Fruit fly (Drosophila melanogaster) whole organism: ENCODE data around the gene Tg.

Experiments used
- Dll ChIP-seq: fragments of >200 bp; optimal IDR thresholded peaks from 2 replicates; lab custom pipeline; 2017
- EcR ChIP-seq, 2 experiments: fragments of >200 bp; optimal IDR thresholded peaks; 2 replicates each; lab custom pipeline; 2017; ENCODE audit warnings: missing biosample characterization in 2 of 2, missing genetic modification characterization in 2 of 2, missing genetic modification reagents in 2 of 2
- pan ChIP-seq: fragments of >200 bp; optimal IDR thresholded peaks from 2 replicates; lab custom pipeline; 2017
- psq ChIP-seq: fragments of >200 bp; optimal IDR thresholded peaks from 2 replicates; lab custom pipeline; 2017
- usp ChIP-seq: fragments of >200 bp; optimal IDR thresholded peaks from 2 replicates; lab custom pipeline; 2017; ENCODE audit warnings: missing biosample characterization, missing genetic modification characterization, mixed read lengths

- TF ChIP-seq usp (GFP tag; lab: Kevin White, UChicago) (no peak), Dll (lab: Kevin White, UChicago) (no peak), pan (lab: Kevin White, UChicago) (no peak), EcR (GFP tag; optimal IDR thresholded peaks at IDR 0.05; lab: Kevin White, UChicago) (no peak), psq (lab: Kevin White, UChicago) (no peak)
Measured at dm6 chr2L:7986210-7986609, 25.0 kb upstream of the Tg start.
